Worm (Caenorhabditis elegans) whole organism, young adult: ENCODE results near the gene ZC412.5.

Experiments used
- B0035.1 ChIP-seq: sonication (generic microtip); optimal IDR thresholded peaks from 2 replicates; lab custom pipeline; 2016; ENCODE audit warnings: missing genetic modification characterization, mild to moderate bottlenecking, missing compliant biosample characterization, missing genotype, missing genetic modification reagents
- B0336.3 ChIP-seq: fragments of 200-800 bp; sonication (Bioruptor generic); IDR thresholded peaks from 2 replicates; pipeline ENCODE4 v1.3.6; 2022; ENCODE audit warnings: missing genetic modification characterization, missing compliant biosample characterization
- F33H1.4 ChIP-seq: fragments of 200-800 bp; sonication (Bioruptor generic); IDR thresholded peaks from 2 replicates; pipeline ENCODE4 v1.3.6; 2022; ENCODE audit warnings: missing genetic modification reagents, missing genetic modification characterization, missing compliant biosample characterization
- F52B5.7 ChIP-seq: sonication (generic microtip); optimal IDR thresholded peaks from 2 replicates; lab custom pipeline; 2016; ENCODE audit warnings: mild to moderate bottlenecking, missing genetic modification characterization, missing compliant biosample characterization
- K11D2.4 ChIP-seq: fragments of 200-800 bp; sonication (Bioruptor generic); IDR thresholded peaks from 2 replicates; pipeline ENCODE4 v1.3.6; 2022; ENCODE audit warnings: missing genetic modification reagents, missing genetic modification characterization, missing compliant biosample characterization
- K12H6.12 ChIP-seq: fragments of 200-800 bp; sonication (Bioruptor generic); optimal IDR thresholded peaks from 2 replicates; lab custom pipeline; 2018; ENCODE audit warnings: mild to moderate bottlenecking, missing genetic modification characterization, missing compliant biosample characterization
- Y67H2A.10 ChIP-seq: fragments of 200-800 bp; sonication (Bioruptor generic); conservative IDR thresholded peaks from 2 replicates; pipeline ENCODE4 v1.3.6; 2022; ENCODE audit warnings: missing genetic modification reagents, missing genetic modification characterization, missing compliant biosample characterization
- aptf-3 ChIP-seq: fragments of 200-800 bp; sonication (Bioruptor generic); IDR thresholded peaks from 2 replicates; pipeline ENCODE4 v1.3.6; 2022; ENCODE audit warnings: missing genetic modification characterization, missing compliant biosample characterization
- cebp-1 ChIP-seq, 2 experiments: fragments of 200-800 bp in 1 of 2; sonication (Bioruptor generic) in 1 of 2; sonication (generic microtip) in 1 of 2; IDR thresholded peaks in 1 of 2; optimal IDR thresholded peaks in 1 of 2; 2 replicates each; pipeline versions ENCODE4 v1.3.6 to Lab custom; 2017 to 2022; ENCODE audit warnings: missing compliant biosample characterization in 2 of 2, missing genetic modification characterization in 2 of 2, mild to moderate bottlenecking in 1 of 2, missing genetic modification reagents in 1 of 2, moderate library complexity in 1 of 2
- ceh-91 ChIP-seq: fragments of 200-800 bp; sonication (Bioruptor generic); IDR thresholded peaks from 2 replicates; pipeline ENCODE4 v1.3.6; 2022; ENCODE audit warnings: missing genetic modification reagents, missing genetic modification characterization, missing compliant biosample characterization
- chd-7 ChIP-seq: sonication (generic microtip); optimal IDR thresholded peaks from 2 replicates; lab custom pipeline; 2016; ENCODE audit warnings: mild to moderate bottlenecking, missing genetic modification characterization, moderate library complexity, missing compliant biosample characterization
- dox-1 ChIP-seq: fragments of 200-800 bp; sonication (Bioruptor generic); IDR thresholded peaks from 2 replicates; pipeline ENCODE4 v1.3.6; 2022; ENCODE audit warnings: missing genetic modification reagents, missing genetic modification characterization, missing compliant biosample characterization
- efl-1 ChIP-seq: fragments of 150-350 bp; optimal IDR thresholded peaks from 2 replicates; lab custom pipeline; 2014; ENCODE audit warnings: missing biosample characterization, missing genetic modification reagents, missing genetic modification characterization
- egl-18 ChIP-seq: fragments of 200-800 bp; sonication (Bioruptor generic); IDR thresholded peaks from 2 replicates; pipeline ENCODE4 v1.3.6; 2022; ENCODE audit warnings: missing genetic modification reagents, missing genetic modification characterization, missing compliant biosample characterization
- gei-17 ChIP-seq: fragments of 200-800 bp; sonication (Bioruptor generic); optimal IDR thresholded peaks from 2 replicates; lab custom pipeline; 2018; ENCODE audit warnings: mild to moderate bottlenecking, missing genetic modification characterization, missing compliant biosample characterization
- hmg-1.2 ChIP-seq: fragments of 200-800 bp; sonication (Bioruptor generic); IDR thresholded peaks from 2 replicates; pipeline ENCODE4 v1.3.6; 2022; ENCODE audit warnings: missing genetic modification reagents, missing genetic modification characterization, missing compliant biosample characterization
- hrde-1 ChIP-seq: sonication (generic microtip); optimal IDR thresholded peaks from 2 replicates; lab custom pipeline; 2016; ENCODE audit warnings: missing genetic modification characterization, mild to moderate bottlenecking, missing compliant biosample characterization, moderate library complexity, missing genotype, missing genetic modification reagents, borderline replicate concordance
- hsf-1 ChIP-seq: fragments of 200-800 bp; sonication (Bioruptor generic); IDR thresholded peaks from 2 replicates; pipeline ENCODE4 v1.3.6; 2022; ENCODE audit warnings: missing genetic modification reagents, missing genetic modification characterization, missing compliant biosample characterization
- let-607 ChIP-seq, 2 experiments: fragments of 200-800 bp in 1 of 2; sonication (Bioruptor generic) in 1 of 2; sonication (generic microtip) in 1 of 2; optimal IDR thresholded peaks; 2 replicates each; lab custom pipeline; 2016 to 2018; ENCODE audit warnings: mild to moderate bottlenecking in 2 of 2, missing compliant biosample characterization in 2 of 2, missing genetic modification characterization in 2 of 2, moderate library complexity in 2 of 2, missing genotype in 1 of 2
- lin-26 ChIP-seq: fragments of 200-800 bp; sonication (Bioruptor generic); IDR thresholded peaks from 2 replicates; pipeline ENCODE4 v1.3.6; 2022; ENCODE audit warnings: missing genetic modification reagents, missing genetic modification characterization, missing compliant biosample characterization
- lin-40 ChIP-seq: sonication (generic microtip); optimal IDR thresholded peaks from 2 replicates; lab custom pipeline; 2016; ENCODE audit warnings: missing genetic modification characterization, mild to moderate bottlenecking, missing compliant biosample characterization, missing genotype, missing genetic modification reagents
- lsy-27 ChIP-seq: sonication (generic microtip); optimal IDR thresholded peaks from 2 replicates; lab custom pipeline; 2017; ENCODE audit warnings: missing genetic modification characterization, mild to moderate bottlenecking, missing compliant biosample characterization, antibody characterized with exemption, missing genotype, borderline replicate concordance; ENCODE audit not compliant: insufficient read depth
- madf-6 ChIP-seq: fragments of 200-800 bp; sonication (Bioruptor generic); IDR thresholded peaks from 2 replicates; pipeline ENCODE4 v1.3.6; 2022; ENCODE audit warnings: missing genetic modification reagents, missing genetic modification characterization, missing compliant biosample characterization
- mel-28 ChIP-seq: sonication (generic microtip); optimal IDR thresholded peaks from 2 replicates; lab custom pipeline; 2016; ENCODE audit warnings: borderline replicate concordance, mild to moderate bottlenecking, missing genetic modification characterization, missing compliant biosample characterization
- nfyb-1 ChIP-seq: fragments of 200-800 bp; sonication (Bioruptor generic); IDR thresholded peaks from 2 replicates; pipeline ENCODE4 v1.3.6; 2022; ENCODE audit warnings: missing genetic modification reagents, missing genetic modification characterization, missing compliant biosample characterization
- nhr-27 ChIP-seq: fragments of 200-800 bp; sonication (Bioruptor generic); optimal IDR thresholded peaks from 2 replicates; lab custom pipeline; 2018; ENCODE audit warnings: mild to moderate bottlenecking, missing genetic modification characterization, moderate library complexity, missing compliant biosample characterization
- pbrm-1 ChIP-seq: fragments of 200-800 bp; sonication (Bioruptor generic); IDR thresholded peaks from 2 replicates; pipeline ENCODE4 v1.3.6; 2022; ENCODE audit warnings: missing genetic modification reagents, missing genetic modification characterization, missing compliant biosample characterization
- pha-4 ChIP-seq: fragments of 150-350 bp; sonication (generic microtip); optimal IDR thresholded peaks from 2 replicates; lab custom pipeline; 2014; ENCODE audit warnings: missing biosample characterization, missing genetic modification reagents, missing genetic modification characterization
- rcor-1 ChIP-seq: fragments of 200-800 bp; sonication (Bioruptor generic); IDR thresholded peaks from 2 replicates; pipeline ENCODE4 v1.3.6; 2022; ENCODE audit warnings: missing genetic modification reagents, missing genetic modification characterization, missing compliant biosample characterization
- rpc-1 ChIP-seq, 2 experiments: fragments of 150-350 bp in 1 of 2; sonication (generic microtip) in 1 of 2; optimal IDR thresholded peaks; 2 replicates each; lab custom pipeline; 2014 to 2018; ENCODE audit warnings: missing biosample characterization in 1 of 2, missing genetic modification characterization in 1 of 2, missing genetic modification reagents in 1 of 2, missing genotype in 1 of 2
- snpc-4 ChIP-seq, 5 experiments: fragments of 150-350 bp in 1 of 5; sonication (generic microtip) in 4 of 5; optimal IDR thresholded peaks; 2 replicates each; lab custom pipeline; 2014 to 2018; ENCODE audit warnings: missing genetic modification characterization in 5 of 5, missing biosample characterization in 3 of 5, antibody characterized with exemption in 2 of 5, mild to moderate bottlenecking in 2 of 5, missing compliant biosample characterization in 2 of 5, missing genotype in 2 of 5, moderate library complexity in 2 of 5, missing genetic modification reagents in 1 of 5
- somi-1 ChIP-seq: fragments of 200-800 bp; sonication (Bioruptor generic); optimal IDR thresholded peaks from 2 replicates; lab custom pipeline; 2018; ENCODE audit warnings: mild to moderate bottlenecking, missing genetic modification characterization, missing compliant biosample characterization
- sptf-2 ChIP-seq: fragments of 200-800 bp; sonication (Bioruptor generic); optimal IDR thresholded peaks from 2 replicates; lab custom pipeline; 2018; ENCODE audit warnings: mild to moderate bottlenecking, missing genetic modification characterization, missing compliant biosample characterization
- tbx-9 ChIP-seq: sonication (generic microtip); optimal IDR thresholded peaks from 2 replicates; lab custom pipeline; 2016; ENCODE audit warnings: borderline replicate concordance, missing genetic modification characterization, inconsistent platforms, missing compliant biosample characterization
- tlf-1 ChIP-seq: fragments of 200-800 bp; sonication (Bioruptor generic); optimal IDR thresholded peaks from 2 replicates; lab custom pipeline; 2018; ENCODE audit warnings: mild to moderate bottlenecking, missing genetic modification characterization, missing compliant biosample characterization
- unc-62 ChIP-seq: fragments of 150-350 bp; optimal IDR thresholded peaks from 2 replicates; lab custom pipeline; 2014; ENCODE audit warnings: missing biosample characterization, missing genetic modification reagents, missing genetic modification characterization
- zfh-2 ChIP-seq: fragments of 200-800 bp; sonication (Bioruptor generic); conservative IDR thresholded peaks from 2 replicates; pipeline ENCODE4 v1.3.6; 2022; ENCODE audit warnings: missing genetic modification reagents, missing genetic modification characterization, missing compliant biosample characterization
- zim-3 ChIP-seq: sonication (generic microtip); optimal IDR thresholded peaks from 2 replicates; lab custom pipeline; 2017; ENCODE audit warnings: mild to moderate bottlenecking, missing genetic modification characterization, moderate library complexity, missing compliant biosample characterization
- ztf-6 ChIP-seq: fragments of 200-800 bp; sonication (Bioruptor generic); IDR thresholded peaks from 2 replicates; pipeline ENCODE4 v1.3.6; 2022; ENCODE audit warnings: missing genetic modification reagents, missing genetic modification characterization, missing compliant biosample characterization

Gene ZC412.5

ce11 chrV:14835075-14835991, 39.9 kb downstream of the ZC412.5 start (continued):
- TF ChIP-seq let-607 (tag; optimal IDR thresholded peaks at IDR 0.05; lab: Kevin White, UChicago), result no peak
- TF ChIP-seq B0035.1 (tag; lab: Kevin White, UChicago), result no peak
- TF ChIP-seq ztf-6 (GFP tag; lab: Robert Waterston, UW), result no peak
- no peak for TF ChIP-seq nfyb-1 (GFP tag; lab: Robert Waterston, UW)
- TF ChIP-seq lin-26 (GFP tag; lab: Robert Waterston, UW), result no peak
- TF ChIP-seq somi-1 (GFP tag; lab: Kevin White, UChicago), result no peak
- no peak for TF ChIP-seq hsf-1 (GFP tag; lab: Robert Waterston, UW)
- TF ChIP-seq tlf-1 (GFP tag; lab: Kevin White, UChicago), result peak; percentile 51
- no peak for TF ChIP-seq lin-40 (tag; lab: Kevin White, UChicago)
- no peak for TF ChIP-seq rcor-1 (GFP tag; lab: Robert Waterston, UW)
- no peak for TF ChIP-seq cebp-1 (GFP tag; IDR thresholded peaks at IDR 0.05; lab: Robert Waterston, UW)
- peak; percentile 25 for TF ChIP-seq cebp-1 (tag; optimal IDR thresholded peaks at IDR 0.05; lab: Kevin White, UChicago)
- no peak for TF ChIP-seq zfh-2
- TF ChIP-seq lsy-27 (tag; lab: Kevin White, UChicago), result no peak
- no peak for TF ChIP-seq gei-17 (GFP tag; lab: Kevin White, UChicago)
- TF ChIP-seq B0336.3 (GFP tag; lab: Robert Waterston, UW), result 0 out of 2 replicates have a peak, but pooled peaks have one; percentile 26
- TF ChIP-seq efl-1 (GFP tag; lab: Kevin White, UChicago), result peak; percentile 88
- TF ChIP-seq rpc-1 (optimal IDR thresholded peaks at IDR 0.05; lab: Kevin White, UChicago), result no peak
- no peak for TF ChIP-seq rpc-1 (tag; optimal IDR thresholded peaks at IDR 0.05; lab: Kevin White, UChicago)
- TF ChIP-seq K12H6.12, result peak; percentile 24
- no peak for TF ChIP-seq egl-18 (GFP tag; lab: Robert Waterston, UW)
- peak; percentile 69 for TF ChIP-seq F33H1.4 (GFP tag; lab: Robert Waterston, UW)
- no peak for TF ChIP-seq hrde-1 (tag; lab: Kevin White, UChicago)
- no peak for TF ChIP-seq zim-3 (tag; lab: Kevin White, UChicago)
- no peak for TF ChIP-seq Y67H2A.10 (GFP tag; lab: Robert Waterston, UW)
- TF ChIP-seq ceh-91 (GFP tag; lab: Robert Waterston, UW), result peak; percentile 55
- TF ChIP-seq mel-28 (tag; lab: Kevin White, UChicago), result no peak
- no peak for TF ChIP-seq aptf-3 (GFP tag; lab: Robert Waterston, UW)
- TF ChIP-seq F52B5.7 (tag; lab: Kevin White, UChicago), result no peak
- TF ChIP-seq pbrm-1 (GFP tag; lab: Robert Waterston, UW), result no peak
- peak; percentile 91 for TF ChIP-seq madf-6 (GFP tag; lab: Robert Waterston, UW)
- TF ChIP-seq nhr-27 (tag; lab: Kevin White, UChicago), result no peak
- TF ChIP-seq unc-62, result no peak
- TF ChIP-seq dox-1 (GFP tag; lab: Robert Waterston, UW), result 0 out of 2 replicates have a peak, but pooled peaks have one; percentile 21

ce11 chrV:14833219-14833618, 42.1 kb downstream of the ZC412.5 start:
- TF ChIP-seq pha-4 (tag; lab: Kevin White, UChicago) (no peak), tbx-9 (tag; lab: Kevin White, UChicago) (peak; percentile 5), hmg-1.2 (GFP tag; lab: Robert Waterston, UW) (peak; percentile 30; the same call in 1 of the 2 replicates), zfh-2 (peak; percentile 83), cebp-1 (GFP tag; IDR thresholded peaks at IDR 0.05; lab: Robert Waterston, UW) (no peak), cebp-1 (tag; optimal IDR thresholded peaks at IDR 0.05; lab: Kevin White, UChicago) (peak; percentile 40), K12H6.12 (peak; percentile 27), sptf-2 (peak; percentile 21), ztf-6 (GFP tag; lab: Robert Waterston, UW) (0 out of 2 replicates have a peak, but pooled peaks have one; percentile 21), K11D2.4 (GFP tag; lab: Robert Waterston, UW) (0 out of 2 replicates have a peak, but pooled peaks have one; percentile 26), hrde-1 (tag; lab: Kevin White, UChicago) (no peak), snpc-4 (GFP tag; optimal IDR thresholded peaks at IDR 0.05; lab: Kevin White, UChicago) (no peak), snpc-4 (tag; optimal IDR thresholded peaks at IDR 0.05; lab: Kevin White, UChicago) (no peak), chd-7 (tag; lab: Kevin White, UChicago) (peak; percentile 10)
